Fruit fly (Drosophila melanogaster): ENCODE measurements around the gene Cad96Ca.

The Cad96Ca gene

dm6 chr3R:25193726-25194204, 14.3 kb downstream of the Cad96Ca start, which contains the start of gene lobo (continued):
- TF ChIP-seq lab (GFP tag; optimal IDR thresholded peaks at IDR 0.05) (peak; percentile 67), nerfin-1 (tag; optimal IDR thresholded peaks at IDR 0.05) (peak; percentile 65), chn (GFP tag; optimal IDR thresholded peaks at IDR 0.05) (peak; percentile 8), Atf6 (GFP tag; IDR thresholded peaks at IDR 0.05) (peak; percentile 66), crp (GFP tag; optimal IDR thresholded peaks at IDR 0.05) (peak in 1 of 2 experiments; percentile 21), crc (GFP tag; optimal IDR thresholded peaks at IDR 0.05) (peak; percentile 62), sna (GFP tag; IDR thresholded peaks at IDR 0.05; ENCODE audit: partially characterized antibody) (no peak), zfh2 (GFP tag; optimal IDR thresholded peaks at IDR 0.05) (peak; percentile 45), CG6654 (GFP tag; optimal IDR thresholded peaks at IDR 0.05) (peak; percentile 8), cwo (GFP tag; optimal IDR thresholded peaks at IDR 0.05) (no peak), CG13775 (GFP tag; optimal IDR thresholded peaks at IDR 0.05) (peak; percentile 77), Dfd (GFP tag; optimal IDR thresholded peaks at IDR 0.05) (peak in 1 of 2 experiments; percentile 50), pnt (GFP tag; optimal IDR thresholded peaks at IDR 0.05) (peak; percentile 31), Stat92E (GFP tag; optimal IDR thresholded peaks at IDR 0.05) (peak in 1 of 3 experiments; percentile 15), Sry-β (GFP tag; optimal IDR thresholded peaks at IDR 0.05) (no peak), CG34376 (GFP tag; optimal IDR thresholded peaks at IDR 0.05) (peak; percentile 68), mam (GFP tag; optimal IDR thresholded peaks at IDR 0.05) (peak; percentile 64), CG12769 (tag; optimal IDR thresholded peaks at IDR 0.05) (no peak), zf30C (GFP tag; optimal IDR thresholded peaks at IDR 0.05) (no peak), schlank (tag; optimal IDR thresholded peaks at IDR 0.05) (peak; percentile 45), amos (GFP tag; IDR thresholded peaks at IDR 0.05; ENCODE audit: partially characterized antibody) (peak; percentile 54), insv (GFP tag; optimal IDR thresholded peaks at IDR 0.05) (peak; percentile 90 to 99), Rx (GFP tag; IDR thresholded peaks at IDR 0.05) (no peak), CG8924 (tag; optimal IDR thresholded peaks at IDR 0.05) (peak; percentile 14), CG16813 (GFP tag; IDR thresholded peaks at IDR 0.05; ENCODE audit: partially characterized antibody) (no peak), abd-A (tag; optimal IDR thresholded peaks at IDR 0.05) (peak; percentile 10), Nf-YC (tag; optimal IDR thresholded peaks at IDR 0.05) (peak; percentile 33), jumu (GFP tag; optimal IDR thresholded peaks at IDR 0.05) (no peak), CG14860 (GFP tag; IDR thresholded peaks at IDR 0.05; ENCODE audit: partially characterized antibody) (no peak), zen2 (GFP tag; IDR thresholded peaks at IDR 0.05; ENCODE audit: partially characterized antibody) (no peak), CG2129 (GFP tag; IDR thresholded peaks at IDR 0.05; ENCODE audit: partially characterized antibody) (no peak), CG8281 (tag; optimal IDR thresholded peaks at IDR 0.05) (no peak), inv (GFP tag; IDR thresholded peaks at IDR 0.05; ENCODE audit: partially characterized antibody) (no peak), CG17361 (GFP tag; IDR thresholded peaks at IDR 0.05) (peak; percentile 53; the same call in 1 of the 3 replicates), Asciz (GFP tag; optimal IDR thresholded peaks at IDR 0.05) (no peak), Chrac-16 (GFP tag; optimal IDR thresholded peaks at IDR 0.05) (peak; percentile 1), E2f2 (GFP tag; IDR thresholded peaks at IDR 0.05) (peak; percentile 65), shn (GFP tag; optimal IDR thresholded peaks at IDR 0.05) (peak; percentile 58), Doc2 (GFP tag; IDR thresholded peaks at IDR 0.05) (no peak), Ravus (GFP tag; IDR thresholded peaks at IDR 0.05) (no peak), ac (GFP tag; optimal IDR thresholded peaks at IDR 0.05) (no peak), CG7786 (GFP tag; optimal IDR thresholded peaks at IDR 0.05) (peak; percentile 37), CG8478 (optimal IDR thresholded peaks at IDR 0.05) (peak; percentile 91), Vsx1 (GFP tag; optimal IDR thresholded peaks at IDR 0.05) (peak; percentile 34), CG2889 (GFP tag; IDR thresholded peaks at IDR 0.05) (no peak), Nf-YA (GFP tag; IDR thresholded peaks at IDR 0.05) (no peak), CTCF (GFP tag; optimal IDR thresholded peaks at IDR 0.05) (peak; percentile 86), z (GFP tag; IDR thresholded peaks at IDR 0.05) (no peak), fd96Cb (tag; optimal IDR thresholded peaks at IDR 0.05) (peak; percentile 24)
